Worm (Caenorhabditis elegans) whole organism, L2 larva: ENCODE results near the gene dnj-5.

ENCODE experiments used
- C34F6.9 ChIP-seq: fragments of 150-350 bp; optimal IDR thresholded peaks from 2 replicates; lab custom pipeline; 2014; ENCODE audit warnings: missing biosample characterization, missing genetic modification characterization
- F13H6.1 ChIP-seq: sonication (generic microtip); optimal IDR thresholded peaks from 2 replicates; lab custom pipeline; 2016; ENCODE audit warnings: missing genetic modification characterization, missing compliant biosample characterization
- R02D3.7 ChIP-seq: fragments of 150-350 bp; optimal IDR thresholded peaks from 2 replicates; lab custom pipeline; 2014; ENCODE audit warnings: missing biosample characterization, missing genetic modification characterization
- Y55F3AM.14 ChIP-seq: fragments of 200-800 bp; sonication (Bioruptor generic); optimal IDR thresholded peaks from 2 replicates; lab custom pipeline; 2018; ENCODE audit warnings: mild to moderate bottlenecking, missing genetic modification characterization, missing compliant biosample characterization
- ZK546.5 ChIP-seq: sonication (generic microtip); optimal IDR thresholded peaks from 2 replicates; lab custom pipeline; 2017; ENCODE audit warnings: missing biosample characterization, missing genetic modification characterization
- alr-1 ChIP-seq: fragments of 150-350 bp; optimal IDR thresholded peaks from 2 replicates; lab custom pipeline; 2014; ENCODE audit warnings: missing biosample characterization, missing genetic modification characterization
- aly-2 ChIP-seq: fragments of 150-350 bp; optimal IDR thresholded peaks from 2 replicates; lab custom pipeline; 2014; ENCODE audit warnings: missing biosample characterization, missing genetic modification characterization
- ama-1 ChIP-seq: fragments of 150-350 bp; optimal IDR thresholded peaks from 2 replicates; lab custom pipeline; 2018; ENCODE audit warnings: inconsistent platforms
- blmp-1 ChIP-seq: sonication (generic microtip); optimal IDR thresholded peaks from 2 replicates; lab custom pipeline; 2017; ENCODE audit warnings: missing genetic modification characterization, mild to moderate bottlenecking, missing compliant biosample characterization, antibody characterized with exemption, moderate library complexity; ENCODE audit not compliant: insufficient read depth
- ceh-16 ChIP-seq: fragments of 150-350 bp; optimal IDR thresholded peaks from 2 replicates; lab custom pipeline; 2014; ENCODE audit warnings: missing biosample characterization, missing genetic modification characterization
- ceh-82 ChIP-seq: fragments of 150-350 bp; optimal IDR thresholded peaks from 2 replicates; lab custom pipeline; 2014; ENCODE audit warnings: missing biosample characterization, missing genetic modification characterization
- crh-2 ChIP-seq: sonication (generic microtip); optimal IDR thresholded peaks from 2 replicates; lab custom pipeline; 2017; ENCODE audit warnings: missing biosample characterization, missing genetic modification characterization
- dmd-4 ChIP-seq: sonication (generic microtip); optimal IDR thresholded peaks from 2 replicates; lab custom pipeline; 2017; ENCODE audit warnings: missing biosample characterization, missing genetic modification characterization
- egl-27 ChIP-seq: sonication (generic microtip); optimal IDR thresholded peaks from 3 replicates; lab custom pipeline; 2017; ENCODE audit warnings: missing biosample characterization, missing genetic modification reagents, missing genetic modification characterization
- elt-1 ChIP-seq: fragments of 150-350 bp; optimal IDR thresholded peaks from 2 replicates; lab custom pipeline; 2014; ENCODE audit warnings: missing biosample characterization, missing genetic modification characterization
- elt-3 ChIP-seq: sonication (generic microtip); optimal IDR thresholded peaks from 2 replicates; lab custom pipeline; 2017; ENCODE audit warnings: missing biosample characterization, missing genetic modification characterization
- fos-1 ChIP-seq: fragments of 150-350 bp; optimal IDR thresholded peaks from 2 replicates; lab custom pipeline; 2014; ENCODE audit warnings: missing biosample characterization, missing genetic modification characterization
- gmeb-1 ChIP-seq: fragments of 150-350 bp; optimal IDR thresholded peaks from 2 replicates; lab custom pipeline; 2014; ENCODE audit warnings: missing biosample characterization, missing genetic modification characterization
- lin-11 ChIP-seq: fragments of 150-350 bp; sonication (generic microtip); optimal IDR thresholded peaks from 2 replicates; lab custom pipeline; 2014; ENCODE audit warnings: missing biosample characterization, missing genetic modification characterization, inconsistent platforms, mixed read lengths
- lin-13 ChIP-seq: fragments of 150-350 bp; optimal IDR thresholded peaks from 2 replicates; lab custom pipeline; 2014; ENCODE audit warnings: missing biosample characterization, missing genetic modification reagents, missing genetic modification characterization
- lin-39 ChIP-seq: fragments of 150-350 bp; optimal IDR thresholded peaks from 2 replicates; lab custom pipeline; 2014; ENCODE audit warnings: missing biosample characterization, missing genetic modification reagents, missing genetic modification characterization
- lsy-2 ChIP-seq, 2 experiments: fragments of 150-350 bp in 1 of 2; sonication (generic microtip) in 1 of 2; optimal IDR thresholded peaks; 2 replicates each; lab custom pipeline; 2014 to 2017; ENCODE audit warnings: missing biosample characterization in 2 of 2, missing genetic modification characterization in 2 of 2
- mab-5 ChIP-seq: fragments of 150-350 bp; optimal IDR thresholded peaks from 2 replicates; lab custom pipeline; 2014; ENCODE audit warnings: missing biosample characterization, missing genetic modification characterization
- mbf-1 ChIP-seq: sonication (generic microtip); optimal IDR thresholded peaks from 2 replicates; lab custom pipeline; 2017; ENCODE audit warnings: missing biosample characterization, missing genetic modification characterization
- mdl-1 ChIP-seq, 2 experiments: fragments of 150-350 bp in 1 of 2; sonication (generic microtip) in 1 of 2; optimal IDR thresholded peaks; 2 replicates each; lab custom pipeline; 2017; ENCODE audit warnings: missing biosample characterization in 2 of 2, missing genetic modification characterization in 2 of 2
- nhr-10 ChIP-seq: sonication (generic microtip); optimal IDR thresholded peaks from 2 replicates; lab custom pipeline; 2017; ENCODE audit warnings: missing biosample characterization, missing genetic modification characterization
- nhr-11 ChIP-seq: fragments of 150-350 bp; optimal IDR thresholded peaks from 2 replicates; lab custom pipeline; 2014; ENCODE audit warnings: missing biosample characterization, missing genetic modification characterization
- nhr-12 ChIP-seq: fragments of 150-350 bp; optimal IDR thresholded peaks from 2 replicates; lab custom pipeline; 2014; ENCODE audit warnings: missing biosample characterization, missing genetic modification characterization
- nhr-129 ChIP-seq: fragments of 150-350 bp; optimal IDR thresholded peaks from 2 replicates; lab custom pipeline; 2014; ENCODE audit warnings: missing biosample characterization, missing genetic modification characterization
- nhr-21 ChIP-seq: fragments of 150-350 bp; optimal IDR thresholded peaks from 2 replicates; lab custom pipeline; 2014; ENCODE audit warnings: missing biosample characterization, missing genetic modification characterization
- nhr-23 ChIP-seq: fragments of 150-350 bp; optimal IDR thresholded peaks from 2 replicates; lab custom pipeline; 2014; ENCODE audit warnings: missing biosample characterization, missing genetic modification reagents, missing genetic modification characterization
- nhr-237 ChIP-seq: fragments of 150-350 bp; optimal IDR thresholded peaks from 2 replicates; lab custom pipeline; 2014; ENCODE audit warnings: missing biosample characterization, missing genetic modification characterization
- nhr-25 ChIP-seq: fragments of 150-350 bp; sonication (generic microtip); optimal IDR thresholded peaks from 3 replicates; lab custom pipeline; 2014; ENCODE audit warnings: missing biosample characterization, missing genetic modification characterization
- nhr-6 ChIP-seq: fragments of 150-350 bp; optimal IDR thresholded peaks from 2 replicates; lab custom pipeline; 2014; ENCODE audit warnings: missing biosample characterization, missing genetic modification characterization
- nhr-77 ChIP-seq: fragments of 150-350 bp; optimal IDR thresholded peaks from 2 replicates; lab custom pipeline; 2014; ENCODE audit warnings: missing biosample characterization, missing genetic modification characterization
- peb-1 ChIP-seq: fragments of 150-350 bp; optimal IDR thresholded peaks from 2 replicates; lab custom pipeline; 2014; ENCODE audit warnings: missing biosample characterization, missing genetic modification characterization
- sem-4 ChIP-seq: fragments of 150-350 bp; optimal IDR thresholded peaks from 2 replicates; lab custom pipeline; 2014; ENCODE audit warnings: missing biosample characterization, missing genetic modification reagents, missing genetic modification characterization
- skn-1 ChIP-seq: sonication (generic microtip); optimal IDR thresholded peaks from 2 replicates; lab custom pipeline; 2017; ENCODE audit warnings: missing biosample characterization, missing genetic modification characterization
- sma-3 ChIP-seq: sonication (generic microtip); optimal IDR thresholded peaks from 2 replicates; lab custom pipeline; 2016; ENCODE audit warnings: missing genetic modification reagents, missing genetic modification characterization, missing compliant biosample characterization
- sma-9 ChIP-seq, 2 experiments: fragments of 150-350 bp in 1 of 2; sonication (generic microtip) in 1 of 2; optimal IDR thresholded peaks; 2 replicates each; lab custom pipeline; 2014 to 2016; ENCODE audit warnings: missing genetic modification characterization in 2 of 2, mild to moderate bottlenecking in 1 of 2, missing biosample characterization in 1 of 2, missing compliant biosample characterization in 1 of 2, missing genetic modification reagents in 1 of 2, moderate library complexity in 1 of 2
- snpc-4 ChIP-seq: fragments of 150-350 bp; optimal IDR thresholded peaks from 2 replicates; lab custom pipeline; 2014; ENCODE audit warnings: missing biosample characterization, missing genetic modification characterization
- unc-39 ChIP-seq: fragments of 150-350 bp; optimal IDR thresholded peaks from 2 replicates; lab custom pipeline; 2014; ENCODE audit warnings: missing biosample characterization, missing genetic modification characterization
- unc-55 ChIP-seq: fragments of 150-350 bp; sonication (generic microtip); optimal IDR thresholded peaks from 3 replicates; lab custom pipeline; 2014; ENCODE audit warnings: missing biosample characterization, missing genetic modification reagents, missing genetic modification characterization
- unc-62 ChIP-seq: fragments of 150-350 bp; optimal IDR thresholded peaks from 2 replicates; lab custom pipeline; 2014; ENCODE audit warnings: missing biosample characterization, missing genetic modification reagents, missing genetic modification characterization
- zag-1 ChIP-seq: fragments of 150-350 bp; optimal IDR thresholded peaks from 2 replicates; lab custom pipeline; 2014; ENCODE audit warnings: missing biosample characterization, missing genetic modification characterization
- ztf-1 ChIP-seq: fragments of 200-800 bp; sonication (Bioruptor generic); conservative IDR thresholded peaks from 2 replicates; pipeline ENCODE4 v1.3.6; 2022; ENCODE audit warnings: missing genetic modification characterization, missing compliant biosample characterization
- ztf-11 ChIP-seq: sonication (generic microtip); optimal IDR thresholded peaks from 2 replicates; lab custom pipeline; 2017; ENCODE audit warnings: missing biosample characterization, missing genetic modification characterization
- ztf-4 ChIP-seq: fragments of 150-350 bp; optimal IDR thresholded peaks from 2 replicates; lab custom pipeline; 2014; ENCODE audit warnings: missing biosample characterization, missing genetic modification characterization

dnj-5 gene

ce11 chrII:6897507-6897906 lies 39.4 kb upstream of the dnj-5 start, which contains the start of gene C44B7.11:
TSS of gene C44B7.11 (minus strand) at chrII:6897540.
- TF ChIP-seq fos-1 = peak; percentile 52
- no peak for TF ChIP-seq nhr-23 (tag; lab: Kevin White, UChicago)
- TF ChIP-seq F13H6.1 (tag; lab: Kevin White, UChicago) = no peak
- no peak for TF ChIP-seq nhr-25 (tag; lab: Kevin White, UChicago)
- TF ChIP-seq alr-1 = no peak
- TF ChIP-seq ZK546.5 (tag; lab: Kevin White, UChicago) = no peak

DNA sequence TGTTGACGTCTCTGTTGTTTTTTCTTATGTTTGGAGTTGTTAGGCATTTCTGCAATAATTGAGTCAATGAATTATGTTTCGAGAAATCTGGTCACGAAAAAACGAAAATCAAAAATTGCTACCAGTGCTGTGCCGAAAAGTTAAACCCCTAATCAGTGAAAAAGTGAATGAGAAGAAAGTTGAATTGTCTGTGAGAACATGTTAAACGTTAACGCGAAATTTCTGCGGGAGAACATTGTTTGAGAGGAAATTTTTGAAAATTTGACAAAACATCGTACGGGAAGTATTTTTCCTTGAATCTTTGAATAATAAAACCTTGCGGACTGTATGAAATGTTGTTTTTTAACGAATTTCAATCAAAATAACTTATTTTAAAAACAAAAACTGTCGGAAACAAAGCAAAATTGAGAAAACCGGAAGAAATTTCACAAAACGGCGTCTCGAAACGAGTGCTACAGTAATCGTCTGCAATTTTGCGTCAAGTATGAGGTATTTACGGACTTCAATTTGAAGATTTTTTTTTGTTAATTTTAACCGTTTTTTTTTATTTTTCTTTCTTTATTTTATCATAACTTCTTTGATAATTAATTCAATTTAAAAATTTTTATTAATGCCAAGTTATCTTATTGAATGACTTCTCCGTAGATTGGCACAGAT lies 35.6 kb upstream of the dnj-5 start, which contains the start of gene adal-1:
Gene adal-1 (minus strand): TSS at position 51 of the 657 bp plus-strand sequence.
- TF ChIP-seq blmp-1 (tag; lab: Kevin White, UChicago) (no peak), lsy-2 (tag; optimal IDR thresholded peaks at IDR 0.05; lab: Kevin White, UChicago) (peak in 1 of 2 experiments; percentile 35)

ce11 chrII:6891838-6892237 lies 33.7 kb upstream of the dnj-5 start:
- TF ChIP-seq C34F6.9 = peak; percentile 11
- TF ChIP-seq nhr-77 (tag; lab: Kevin White, UChicago) = no peak
- no peak for TF ChIP-seq nhr-12
- no peak for TF ChIP-seq lin-11
- no peak for TF ChIP-seq unc-62 (GFP tag; lab: Kevin White, UChicago)
- TF ChIP-seq sma-3 (GFP tag; lab: Kevin White, UChicago) = peak; percentile 74
- TF ChIP-seq crh-2 = peak; percentile 60
- TF ChIP-seq elt-1 (tag; lab: Kevin White, UChicago) = no peak
- no peak for TF ChIP-seq lin-13 (GFP tag; lab: Kevin White, UChicago)
- no peak for TF ChIP-seq lin-39
- TF ChIP-seq nhr-129 (tag; lab: Kevin White, UChicago) = peak; percentile 89
- no peak for TF ChIP-seq sem-4 (tag; lab: Kevin White, UChicago)
- no peak for TF ChIP-seq unc-39
- no peak for TF ChIP-seq mbf-1 (tag; lab: Kevin White, UChicago)
- no peak for TF ChIP-seq aly-2 (tag; lab: Kevin White, UChicago)
- no peak for TF ChIP-seq mab-5
- TF ChIP-seq sma-9 (GFP tag; optimal IDR thresholded peaks at IDR 0.05; lab: Kevin White, UChicago) = peak; percentile 87
- TF ChIP-seq sma-9 (tag; optimal IDR thresholded peaks at IDR 0.05; lab: Kevin White, UChicago) = no peak
- peak; percentile 47 for TF ChIP-seq nhr-6
- TF ChIP-seq R02D3.7 (tag; lab: Kevin White, UChicago) = no peak
- TF ChIP-seq nhr-21 (tag; lab: Kevin White, UChicago) = peak; percentile 78
- TF ChIP-seq lsy-2 (tag; optimal IDR thresholded peaks at IDR 0.05; lab: Kevin White, UChicago) = peak in 1 of 2 experiments; percentile 47
- TF ChIP-seq F13H6.1 (tag; lab: Kevin White, UChicago) = peak; percentile 68
- peak; percentile 64 for TF ChIP-seq fos-1
- no peak for TF ChIP-seq peb-1
- TF ChIP-seq nhr-10 (tag; lab: Kevin White, UChicago) = no peak
- no peak for TF ChIP-seq dmd-4
- no peak for TF ChIP-seq unc-55 (GFP tag; lab: Kevin White, UChicago)
- TF ChIP-seq mdl-1 (tag; optimal IDR thresholded peaks at IDR 0.05; lab: Kevin White, UChicago) = peak in 1 of 2 experiments; percentile 42
- TF ChIP-seq ztf-11 (tag; lab: Kevin White, UChicago) = no peak
- no peak for TF ChIP-seq zag-1 (tag; lab: Kevin White, UChicago)
- TF ChIP-seq blmp-1 (tag; lab: Kevin White, UChicago) = peak; percentile 73
- no peak for TF ChIP-seq snpc-4 (tag; lab: Kevin White, UChicago)
- peak; percentile 6 for TF ChIP-seq Y55F3AM.14
- TF ChIP-seq nhr-25 (tag; lab: Kevin White, UChicago) = peak; percentile 36
- TF ChIP-seq nhr-237 (tag; lab: Kevin White, UChicago) = no peak
- TF ChIP-seq egl-27 = no peak
- TF ChIP-seq gmeb-1 (tag; lab: Kevin White, UChicago) = peak; percentile 50
- TF ChIP-seq ceh-16 (tag; lab: Kevin White, UChicago) = no peak
- no peak for TF ChIP-seq ZK546.5 (tag; lab: Kevin White, UChicago)
- peak; percentile 59 for TF ChIP-seq ama-1
- TF ChIP-seq nhr-11 = no peak
- TF ChIP-seq skn-1 (tag; lab: Kevin White, UChicago) = no peak
- TF ChIP-seq nhr-23 (tag; lab: Kevin White, UChicago) = no peak
- no peak for TF ChIP-seq elt-3 (tag; lab: Kevin White, UChicago)
- TF ChIP-seq alr-1 = no peak
- TF ChIP-seq ztf-4 (tag; lab: Kevin White, UChicago) = no peak
- TF ChIP-seq ceh-82 (tag; lab: Kevin White, UChicago) = no peak
- no peak for TF ChIP-seq ztf-1 (GFP tag; lab: Robert Waterston, UW)
